Worm (Caenorhabditis elegans) whole organism, L4 larva: ENCODE measurements around the gene T07A9.12.
A peak's percentile ranks its signal among the peaks of the same experiment; 100 is the strongest.

ENCODE experiments used
- D1046.2 ChIP-seq: fragments of 200-800 bp; sonication (Bioruptor generic); IDR thresholded peaks from 2 replicates; pipeline ENCODE4 v1.3.6; 2022; ENCODE audit warnings: missing genetic modification characterization, missing compliant biosample characterization
- F10B5.3 ChIP-seq: sonication (generic microtip); optimal IDR thresholded peaks from 2 replicates; lab custom pipeline; 2016; ENCODE audit warnings: mild to moderate bottlenecking, missing genetic modification characterization, missing compliant biosample characterization
- F26F4.8 ChIP-seq: fragments of 200-800 bp; sonication (Bioruptor generic); conservative IDR thresholded peaks from 2 replicates; pipeline ENCODE4 v1.3.6; 2022; ENCODE audit warnings: missing genetic modification characterization, missing compliant biosample characterization
- F37D6.2 ChIP-seq: sonication (generic microtip); optimal IDR thresholded peaks from 2 replicates; lab custom pipeline; 2016; ENCODE audit warnings: mild to moderate bottlenecking, missing genetic modification characterization, missing compliant biosample characterization
- F44E2.7 ChIP-seq: fragments of 200-800 bp; sonication (Bioruptor generic); IDR thresholded peaks from 2 replicates; pipeline ENCODE4 v2.1.2; 2022; ENCODE audit warnings: missing genetic modification characterization, missing compliant biosample characterization
- Y105C5A.15 ChIP-seq: fragments of 200-800 bp; sonication (Bioruptor generic); IDR thresholded peaks from 2 replicates; pipeline ENCODE4 v1.3.6; 2022; ENCODE audit warnings: missing genetic modification characterization, missing compliant biosample characterization
- aly-2 ChIP-seq: sonication (generic microtip); optimal IDR thresholded peaks from 2 replicates; lab custom pipeline; 2018; ENCODE audit warnings: missing biosample characterization, missing genetic modification characterization
- arid-1 ChIP-seq: fragments of 200-800 bp; sonication (Bioruptor generic); conservative IDR thresholded peaks from 2 replicates; pipeline ENCODE4 v1.3.6; 2022; ENCODE audit warnings: missing genetic modification reagents, missing genetic modification characterization, missing compliant biosample characterization
- ceh-44 ChIP-seq: fragments of 200-800 bp; sonication (Bioruptor generic); IDR thresholded peaks from 2 replicates; pipeline ENCODE4 v1.3.6; 2022; ENCODE audit warnings: missing genetic modification reagents, missing genetic modification characterization, missing compliant biosample characterization
- ces-1 ChIP-seq: fragments of 150-350 bp; sonication (generic microtip); optimal IDR thresholded peaks from 4 replicates; lab custom pipeline; 2014; ENCODE audit warnings: missing biosample characterization, missing genetic modification reagents, missing genetic modification characterization
- ctbp-1 ChIP-seq: fragments of 200-800 bp; sonication (Bioruptor generic); IDR thresholded peaks from 2 replicates; pipeline ENCODE4 v1.3.6; 2022; ENCODE audit warnings: missing genetic modification reagents, missing genetic modification characterization, missing compliant biosample characterization
- daf-12 ChIP-seq: fragments of 150-350 bp; optimal IDR thresholded peaks from 2 replicates; lab custom pipeline; 2014; ENCODE audit warnings: missing biosample characterization, missing genetic modification reagents, missing genetic modification characterization
- daf-8 ChIP-seq: fragments of 200-800 bp; sonication (Bioruptor generic); IDR thresholded peaks from 2 replicates; pipeline ENCODE4 v1.3.6; 2022; ENCODE audit warnings: missing genetic modification characterization, missing compliant biosample characterization
- dmd-6 ChIP-seq: fragments of 200-800 bp; sonication (Bioruptor generic); IDR thresholded peaks from 2 replicates; pipeline ENCODE4 v1.3.6; 2022; ENCODE audit warnings: missing genetic modification reagents, missing genetic modification characterization, missing compliant biosample characterization
- dpl-1 ChIP-seq: fragments of 150-350 bp; optimal IDR thresholded peaks from 2 replicates; lab custom pipeline; 2014; ENCODE audit warnings: missing biosample characterization, missing genetic modification reagents, missing genetic modification characterization
- duxl-1 ChIP-seq: sonication (generic microtip); optimal IDR thresholded peaks from 2 replicates; lab custom pipeline; 2016; ENCODE audit warnings: mild to moderate bottlenecking, missing genetic modification characterization, moderate library complexity, missing compliant biosample characterization; ENCODE audit not compliant: poor library complexity
- dve-1 ChIP-seq: sonication (generic microtip); optimal IDR thresholded peaks from 2 replicates; lab custom pipeline; 2017; ENCODE audit warnings: antibody characterized with exemption, mild to moderate bottlenecking, missing genetic modification characterization, missing compliant biosample characterization; ENCODE audit not compliant: insufficient read depth
- egl-27 ChIP-seq: sonication (generic microtip); optimal IDR thresholded peaks from 3 replicates; lab custom pipeline; 2017; ENCODE audit warnings: missing biosample characterization, missing genetic modification reagents, missing genetic modification characterization
- fkh-10 ChIP-seq: fragments of 150-350 bp; optimal IDR thresholded peaks from 2 replicates; lab custom pipeline; 2014; ENCODE audit warnings: missing biosample characterization, missing genetic modification reagents, missing genetic modification characterization
- gei-8 ChIP-seq: fragments of 200-800 bp; sonication (Bioruptor generic); optimal IDR thresholded peaks from 2 replicates; lab custom pipeline; 2018; ENCODE audit warnings: mild to moderate bottlenecking, missing genetic modification characterization, missing compliant biosample characterization
- hif-1 ChIP-seq, 2 experiments: sonication (generic microtip); optimal IDR thresholded peaks; 2 replicates each; lab custom pipeline; 2016 to 2017; ENCODE audit warnings: missing compliant biosample characterization in 2 of 2, missing genetic modification characterization in 2 of 2, missing genetic modification reagents in 2 of 2, missing genotype in 2 of 2, mild to moderate bottlenecking in 1 of 2
- hlh-11 ChIP-seq: fragments of 200-800 bp; sonication (Bioruptor generic); optimal IDR thresholded peaks from 2 replicates; lab custom pipeline; 2018; ENCODE audit warnings: mild to moderate bottlenecking, missing genetic modification characterization, missing compliant biosample characterization
- hmg-1.1 ChIP-seq: fragments of 200-800 bp; sonication (Bioruptor generic); IDR thresholded peaks from 2 replicates; pipeline ENCODE4 v1.3.6; 2022; ENCODE audit warnings: missing genetic modification reagents, missing genetic modification characterization, missing compliant biosample characterization
- lim-7 ChIP-seq: fragments of 200-800 bp; sonication (Bioruptor generic); IDR thresholded peaks from 2 replicates; pipeline ENCODE4 v1.3.6; 2022; ENCODE audit warnings: missing genetic modification characterization, missing compliant biosample characterization
- lin-1 ChIP-seq: fragments of 200-800 bp; sonication (Bioruptor generic); IDR thresholded peaks from 2 replicates; pipeline ENCODE4 v1.3.6; 2022; ENCODE audit warnings: missing genetic modification reagents, missing genetic modification characterization, missing compliant biosample characterization
- lin-38 ChIP-seq: fragments of 200-800 bp; sonication (Bioruptor generic); IDR thresholded peaks from 2 replicates; pipeline ENCODE4 v1.3.6; 2022; ENCODE audit warnings: missing genetic modification reagents, missing genetic modification characterization, missing compliant biosample characterization
- mdt-29 ChIP-seq: fragments of 200-800 bp; sonication (Bioruptor generic); IDR thresholded peaks from 2 replicates; pipeline ENCODE4 v1.3.6; 2022; ENCODE audit warnings: missing genetic modification reagents, missing genetic modification characterization, missing compliant biosample characterization
- mep-1 ChIP-seq: fragments of 150-350 bp; sonication (generic microtip); optimal IDR thresholded peaks from 3 replicates; lab custom pipeline; 2014; ENCODE audit warnings: missing biosample characterization, missing genetic modification characterization
- mxl-2 ChIP-seq: fragments of 200-800 bp; sonication (Bioruptor generic); conservative IDR thresholded peaks from 2 replicates; pipeline ENCODE4 v1.3.6; 2022; ENCODE audit warnings: missing genetic modification reagents, missing genetic modification characterization, missing compliant biosample characterization
- mxl-3 ChIP-seq: fragments of 200-800 bp; sonication (Bioruptor generic); optimal IDR thresholded peaks from 2 replicates; lab custom pipeline; 2018; ENCODE audit warnings: mild to moderate bottlenecking, missing genetic modification characterization, missing compliant biosample characterization
- nhr-237 ChIP-seq: sonication (generic microtip); optimal IDR thresholded peaks from 2 replicates; lab custom pipeline; 2017; ENCODE audit warnings: missing biosample characterization, missing genetic modification characterization
- nhr-28 ChIP-seq: fragments of 150-350 bp; optimal IDR thresholded peaks from 2 replicates; lab custom pipeline; 2014; ENCODE audit warnings: missing biosample characterization, missing genetic modification characterization
- nhr-48 ChIP-seq: sonication (generic microtip); optimal IDR thresholded peaks from 2 replicates; lab custom pipeline; 2016; ENCODE audit warnings: mild to moderate bottlenecking, missing genetic modification characterization, missing compliant biosample characterization
- nhr-6 ChIP-seq: fragments of 150-350 bp; optimal IDR thresholded peaks from 2 replicates; lab custom pipeline; 2014; ENCODE audit warnings: missing biosample characterization, missing genetic modification characterization
- nhr-76 ChIP-seq: fragments of 150-350 bp; optimal IDR thresholded peaks from 2 replicates; lab custom pipeline; 2014; ENCODE audit warnings: missing biosample characterization, missing genetic modification characterization
- nhr-77 ChIP-seq: fragments of 150-350 bp; optimal IDR thresholded peaks from 2 replicates; lab custom pipeline; 2014; ENCODE audit warnings: missing biosample characterization, missing genetic modification characterization
- pha-4 ChIP-seq, 2 experiments: fragments of 150-350 bp in 1 of 2; fragments of 200-800 bp in 1 of 2; sonication (Bioruptor generic) in 1 of 2; IDR thresholded peaks in 1 of 2; optimal IDR thresholded peaks in 1 of 2; 2 replicates each; pipeline versions ENCODE4 v1.3.6 to Lab custom; 2014 to 2022; ENCODE audit warnings: missing genetic modification characterization in 2 of 2, missing genetic modification reagents in 2 of 2, missing biosample characterization in 1 of 2, missing compliant biosample characterization in 1 of 2
- php-3 ChIP-seq: fragments of 200-800 bp; sonication (Bioruptor generic); IDR thresholded peaks from 2 replicates; pipeline ENCODE4 v1.3.6; 2022; ENCODE audit warnings: missing genetic modification reagents, missing genetic modification characterization, missing compliant biosample characterization
- pqm-1 ChIP-seq: sonication (generic microtip); optimal IDR thresholded peaks from 2 replicates; lab custom pipeline; 2017; ENCODE audit warnings: missing biosample characterization, missing genetic modification characterization
- rbr-2 ChIP-seq: sonication (generic microtip); optimal IDR thresholded peaks from 2 replicates; lab custom pipeline; 2016; ENCODE audit warnings: missing genotype, missing genetic modification characterization, missing compliant biosample characterization
- tag-97 ChIP-seq: fragments of 200-800 bp; sonication (Bioruptor generic); IDR thresholded peaks from 2 replicates; pipeline ENCODE4 v1.3.6; 2022; ENCODE audit warnings: missing genetic modification characterization, missing compliant biosample characterization
- unc-130 ChIP-seq: sonication (generic microtip); optimal IDR thresholded peaks from 2 replicates; lab custom pipeline; 2016; ENCODE audit warnings: missing genetic modification reagents, missing genetic modification characterization, missing compliant biosample characterization
- unc-39 ChIP-seq: sonication (generic microtip); optimal IDR thresholded peaks from 2 replicates; lab custom pipeline; 2017; ENCODE audit warnings: missing biosample characterization, missing genetic modification characterization
- unc-62 ChIP-seq, 3 experiments: fragments of 150-350 bp in 1 of 3; sonication (generic microtip); optimal IDR thresholded peaks in 2 of 3; peaks in 1 of 3; 1 replicate in 1 of 3; 2 replicates in 2 of 3; lab custom pipeline; 2014 to 2017; ENCODE audit warnings: missing biosample characterization in 3 of 3, missing genetic modification characterization in 3 of 3, missing genetic modification reagents in 3 of 3, missing genotype in 1 of 3
- zag-1 ChIP-seq: fragments of 150-350 bp; optimal IDR thresholded peaks from 2 replicates; lab custom pipeline; 2014; ENCODE audit warnings: missing biosample characterization, missing genetic modification characterization
- zfp-2 ChIP-seq: sonication (generic microtip); optimal IDR thresholded peaks from 2 replicates; lab custom pipeline; 2016; ENCODE audit warnings: mild to moderate bottlenecking, missing genetic modification characterization, missing compliant biosample characterization
- zfp-3 ChIP-seq: fragments of 200-800 bp; sonication (Bioruptor generic); conservative IDR thresholded peaks from 2 replicates; pipeline ENCODE4 v1.3.6; 2022; ENCODE audit warnings: missing genetic modification reagents, missing genetic modification characterization, missing compliant biosample characterization
- zip-11 ChIP-seq: fragments of 200-800 bp; sonication (Bioruptor generic); IDR thresholded peaks from 2 replicates; pipeline ENCODE4 v1.3.6; 2022; ENCODE audit warnings: missing genetic modification characterization, missing compliant biosample characterization
- zip-2 ChIP-seq: fragments of 150-350 bp; optimal IDR thresholded peaks from 2 replicates; lab custom pipeline; 2014; ENCODE audit warnings: missing biosample characterization, missing genetic modification characterization
- ztf-11 ChIP-seq: fragments of 150-350 bp; optimal IDR thresholded peaks from 2 replicates; lab custom pipeline; 2014; ENCODE audit warnings: missing biosample characterization, missing genetic modification characterization
- ztf-7 ChIP-seq: fragments of 150-350 bp; optimal IDR thresholded peaks from 2 replicates; lab custom pipeline; 2014; ENCODE audit warnings: missing biosample characterization, missing genetic modification characterization

Gene T07A9.12

ce11 chrIV:410420-410891 lies at the start of gene T07A9.12:
TSS of gene T07A9.12 (plus strand) at chrIV:410867.
- TF ChIP-seq lim-7 (GFP tag; lab: Robert Waterston, UW) (no peak), dve-1 (peak; percentile 97), ceh-44 (GFP tag; lab: Robert Waterston, UW) (no peak), F10B5.3 (tag; lab: Kevin White, UChicago) (no peak), zfp-2 (tag; lab: Kevin White, UChicago) (no peak), zag-1 (no peak), nhr-48 (tag; lab: Kevin White, UChicago) (peak; percentile 43), nhr-77 (peak; percentile 28), F26F4.8 (no peak), unc-130 (GFP tag; lab: Kevin White, UChicago) (peak; percentile 3), pha-4 (GFP tag; IDR thresholded peaks at IDR 0.05; lab: Robert Waterston, UW) (peak; percentile 39; the same call in 1 of the 2 replicates), pha-4 (tag; optimal IDR thresholded peaks at IDR 0.05; lab: Kevin White, UChicago) (peak; percentile 18), rbr-2 (tag; lab: Kevin White, UChicago) (peak; percentile 67), daf-12 (tag; lab: Kevin White, UChicago) (no peak), mdt-29 (GFP tag; lab: Robert Waterston, UW) (no peak), lin-38 (GFP tag; lab: Robert Waterston, UW) (peak; percentile 57), dmd-6 (GFP tag; lab: Robert Waterston, UW) (peak; percentile 59), egl-27 (tag; lab: Kevin White, UChicago) (no peak), F37D6.2 (tag; lab: Kevin White, UChicago) (peak; percentile 12), ctbp-1 (no peak), pqm-1 (tag; lab: Kevin White, UChicago) (peak; percentile 42), gei-8 (GFP tag; lab: Kevin White, UChicago) (no peak), tag-97 (GFP tag; lab: Robert Waterston, UW) (no peak), unc-39 (tag; lab: Kevin White, UChicago) (no peak), nhr-76 (tag; lab: Kevin White, UChicago) (no peak), zip-2 (no peak), zip-11 (GFP tag; lab: Robert Waterston, UW) (no peak), unc-62 (GFP tag; optimal IDR thresholded peaks at IDR 0.05 in 1 of 2; lab: Kevin White, UChicago) (peak in 1 of 2 experiments; percentile 9), unc-62 (tag; optimal IDR thresholded peaks at IDR 0.05; lab: Kevin White, UChicago) (no peak), nhr-28 (tag; lab: Kevin White, UChicago) (peak; percentile 79), zfp-3 (GFP tag; lab: Robert Waterston, UW) (no peak), D1046.2 (GFP tag; lab: Robert Waterston, UW) (no peak), lin-1 (GFP tag; lab: Robert Waterston, UW) (0 out of 2 replicates have a peak, but pooled peaks have one; percentile 11), duxl-1 (tag; lab: Kevin White, UChicago) (peak; percentile 55), nhr-6 (tag; lab: Kevin White, UChicago) (peak; percentile 66), mxl-2 (GFP tag; lab: Robert Waterston, UW) (no peak), php-3 (GFP tag; lab: Robert Waterston, UW) (no peak), hif-1 (tag; optimal IDR thresholded peaks at IDR 0.05; lab: Kevin White, UChicago) (peak in 1 of 2 experiments; percentile 78), nhr-237 (tag; lab: Kevin White, UChicago) (no peak), F44E2.7 (GFP tag; lab: Robert Waterston, UW) (no peak), hmg-1.1 (GFP tag; lab: Robert Waterston, UW) (peak; percentile 85), arid-1 (GFP tag; lab: Robert Waterston, UW) (no peak), ztf-11 (tag; lab: Kevin White, UChicago) (no peak), daf-8 (GFP tag; lab: Robert Waterston, UW) (no peak), Y105C5A.15 (GFP tag; lab: Robert Waterston, UW) (no peak), mxl-3 (GFP tag; lab: Kevin White, UChicago) (no peak), dpl-1 (GFP tag; lab: Kevin White, UChicago) (peak; percentile 68), ztf-7 (tag; lab: Kevin White, UChicago) (peak; percentile 63), aly-2 (tag; lab: Kevin White, UChicago) (no peak), ces-1 (no peak), fkh-10 (GFP tag; lab: Kevin White, UChicago) (peak; percentile 58), hlh-11 (tag; lab: Kevin White, UChicago) (peak; percentile 80), mep-1 (tag; lab: Kevin White, UChicago) (peak; percentile 83)
